Fruit fly (Drosophila melanogaster) whole organism, prepupa: ENCODE results near the gene CG12661.

Experiments used
- CG10631 ChIP-seq: fragments of 200-800 bp; sonication (Bioruptor generic); optimal IDR thresholded peaks from 2 replicates; lab custom pipeline; 2016; ENCODE audit warnings: missing biosample characterization, missing genetic modification characterization
- CG10669 ChIP-seq: fragments of 200-800 bp; sonication (Bioruptor generic); optimal IDR thresholded peaks from 3 replicates; lab custom pipeline; 2018; ENCODE audit warnings: missing biosample characterization, mild to moderate bottlenecking, missing genetic modification characterization, moderate library complexity
- CG11762 ChIP-seq: fragments of 200-800 bp; sonication (Bioruptor generic); optimal IDR thresholded peaks from 3 replicates; lab custom pipeline; 2016; ENCODE audit warnings: missing biosample characterization, missing genetic modification characterization; ENCODE audit not compliant: insufficient read depth
- CG11902 ChIP-seq: fragments of 200-800 bp; sonication (Bioruptor generic); optimal IDR thresholded peaks from 3 replicates; lab custom pipeline; 2016; ENCODE audit warnings: missing biosample characterization, missing genetic modification characterization
- CG15336 ChIP-seq: fragments of 200-800 bp; sonication (Bioruptor generic); IDR thresholded peaks from 2 replicates; pipeline ENCODE4 v1.3.6; 2022; ENCODE audit warnings: missing biosample characterization, missing genetic modification characterization
- CG16779 ChIP-seq: fragments of 200-800 bp; sonication (Bioruptor generic); optimal IDR thresholded peaks from 3 replicates; lab custom pipeline; 2017; ENCODE audit warnings: missing biosample characterization, mild to moderate bottlenecking, missing genetic modification characterization
- CG31627 ChIP-seq: fragments of 200-800 bp; sonication (Bioruptor generic); optimal IDR thresholded peaks from 3 replicates; lab custom pipeline; 2016; ENCODE audit warnings: missing biosample characterization, missing genetic modification characterization
- CG34406 ChIP-seq: fragments of 200-800 bp; sonication (Bioruptor generic); optimal IDR thresholded peaks from 3 replicates; lab custom pipeline; 2016; ENCODE audit warnings: missing biosample characterization, missing genetic modification characterization
- CG3919 ChIP-seq: fragments of 200-800 bp; sonication (Bioruptor generic); optimal IDR thresholded peaks from 3 replicates; lab custom pipeline; 2016; ENCODE audit warnings: missing biosample characterization, missing genetic modification characterization
- CG4318 ChIP-seq: fragments of 200-800 bp; sonication (Bioruptor generic); optimal IDR thresholded peaks from 3 replicates; lab custom pipeline; 2017; ENCODE audit warnings: missing biosample characterization, mild to moderate bottlenecking, missing genetic modification characterization
- CG6163 ChIP-seq: fragments of 200-800 bp; sonication (Bioruptor generic); IDR thresholded peaks from 3 replicates; pipeline ENCODE4 v1.3.6; 2022; ENCODE audit warnings: missing biosample characterization, missing genetic modification characterization
- CG6276 ChIP-seq: fragments of 200-800 bp; sonication (Bioruptor generic); optimal IDR thresholded peaks from 2 replicates; lab custom pipeline; 2017; ENCODE audit warnings: missing biosample characterization, mild to moderate bottlenecking, missing genetic modification characterization
- CG6808 ChIP-seq: fragments of 200-800 bp; sonication (Bioruptor generic); optimal IDR thresholded peaks from 3 replicates; lab custom pipeline; 2017; ENCODE audit warnings: missing biosample characterization, missing genetic modification characterization, mild to moderate bottlenecking, moderate library complexity, missing genetic modification reagents
- CG6854 ChIP-seq: fragments of 200-800 bp; sonication (Bioruptor generic); optimal IDR thresholded peaks from 2 replicates; lab custom pipeline; 2017; ENCODE audit warnings: missing biosample characterization, mild to moderate bottlenecking, missing genetic modification characterization
- CG8119 ChIP-seq: fragments of 200-800 bp; sonication (Bioruptor generic); IDR thresholded peaks from 3 replicates; pipeline ENCODE4 v1.3.6; 2022; ENCODE audit warnings: missing biosample characterization, missing genetic modification characterization
- CG8319 ChIP-seq: fragments of 200-800 bp; sonication (Bioruptor generic); optimal IDR thresholded peaks from 3 replicates; lab custom pipeline; 2016; ENCODE audit warnings: missing biosample characterization, missing genetic modification characterization
- CG9139 ChIP-seq: fragments of 200-800 bp; sonication (Bioruptor generic); optimal IDR thresholded peaks from 3 replicates; lab custom pipeline; 2017; ENCODE audit warnings: missing biosample characterization, mild to moderate bottlenecking, missing genetic modification characterization
- Eip75B ChIP-seq: fragments of 200-800 bp; sonication (Bioruptor generic); optimal IDR thresholded peaks from 3 replicates; lab custom pipeline; 2016; ENCODE audit warnings: missing biosample characterization, missing genetic modification characterization
- Eip78C ChIP-seq: fragments of 200-800 bp; sonication (Bioruptor generic); peaks from one replicate; lab custom pipeline; 2016; ENCODE audit warnings: missing biosample characterization, missing genetic modification characterization
- Eip93F ChIP-seq: fragments of 200-800 bp; sonication (Bioruptor generic); optimal IDR thresholded peaks from 2 replicates; lab custom pipeline; 2016; ENCODE audit warnings: missing biosample characterization, mild to moderate bottlenecking, missing genetic modification characterization
- Ets96B ChIP-seq: fragments of 200-800 bp; optimal IDR thresholded peaks from 2 replicates; lab custom pipeline; 2019; ENCODE audit warnings: missing biosample characterization, mild to moderate bottlenecking, missing genetic modification characterization, moderate library complexity
- Hr39 ChIP-seq: fragments of 200-800 bp; sonication (Bioruptor generic); optimal IDR thresholded peaks from 2 replicates; lab custom pipeline; 2016; ENCODE audit warnings: missing biosample characterization, missing genetic modification characterization
- Hr4 ChIP-seq: fragments of 200-800 bp; sonication (Bioruptor generic); optimal IDR thresholded peaks from 3 replicates; lab custom pipeline; 2016; ENCODE audit warnings: missing biosample characterization, missing genetic modification characterization
- Met ChIP-seq: fragments of 200-800 bp; sonication (Bioruptor generic); optimal IDR thresholded peaks from 3 replicates; lab custom pipeline; 2016; ENCODE audit warnings: missing biosample characterization, missing genetic modification characterization
- OdsH ChIP-seq: fragments of 200-800 bp; sonication (Bioruptor generic); optimal IDR thresholded peaks from 3 replicates; lab custom pipeline; 2016; ENCODE audit warnings: missing biosample characterization, missing genetic modification characterization
- Smox ChIP-seq: fragments of 200-800 bp; sonication (Bioruptor generic); optimal IDR thresholded peaks from 3 replicates; lab custom pipeline; 2016; ENCODE audit warnings: missing biosample characterization, missing genetic modification characterization
- Sox102F ChIP-seq: fragments of 200-800 bp; sonication (Bioruptor generic); optimal IDR thresholded peaks from 2 replicates; lab custom pipeline; 2016; ENCODE audit warnings: missing biosample characterization, mild to moderate bottlenecking, missing genetic modification characterization
- Sox14 ChIP-seq: fragments of 200-800 bp; sonication (Bioruptor generic); optimal IDR thresholded peaks from 3 replicates; lab custom pipeline; 2016; ENCODE audit warnings: missing biosample characterization, missing genetic modification characterization
- Sox15 ChIP-seq: fragments of 200-800 bp; sonication (Bioruptor generic); optimal IDR thresholded peaks from 3 replicates; lab custom pipeline; 2016; ENCODE audit warnings: missing biosample characterization, missing genetic modification characterization
- achi ChIP-seq: fragments of 200-800 bp; sonication (Bioruptor generic); optimal IDR thresholded peaks from 3 replicates; lab custom pipeline; 2016; ENCODE audit warnings: missing biosample characterization, missing genetic modification characterization
- acj6 ChIP-seq: fragments of 200-800 bp; sonication (Bioruptor generic); optimal IDR thresholded peaks from 3 replicates; lab custom pipeline; 2016; ENCODE audit warnings: missing biosample characterization, missing genetic modification characterization
- cyc ChIP-seq: fragments of 200-800 bp; sonication (Bioruptor generic); optimal IDR thresholded peaks from 3 replicates; lab custom pipeline; 2016; ENCODE audit warnings: missing biosample characterization, missing genetic modification characterization
- eg ChIP-seq: fragments of 200-800 bp; sonication (Bioruptor generic); IDR thresholded peaks from 3 replicates; pipeline ENCODE4 v1.3.6; 2022; ENCODE audit warnings: missing biosample characterization, missing genetic modification characterization
- esn ChIP-seq: fragments of 200-800 bp; sonication (Bioruptor generic); optimal IDR thresholded peaks from 2 replicates; lab custom pipeline; 2016; ENCODE audit warnings: missing biosample characterization, mild to moderate bottlenecking, missing genetic modification characterization, moderate library complexity
- fkh ChIP-seq: fragments of 200-800 bp; sonication (Bioruptor generic); optimal IDR thresholded peaks from 3 replicates; lab custom pipeline; 2017; ENCODE audit warnings: missing biosample characterization, mild to moderate bottlenecking, missing genetic modification characterization, moderate library complexity
- lz ChIP-seq: fragments of 200-800 bp; sonication (Bioruptor generic); optimal IDR thresholded peaks from 3 replicates; lab custom pipeline; 2016; ENCODE audit warnings: missing biosample characterization, missing genetic modification characterization
- pdm3 ChIP-seq: fragments of 200-800 bp; sonication (Bioruptor generic); optimal IDR thresholded peaks from 3 replicates; lab custom pipeline; 2016; ENCODE audit warnings: missing biosample characterization, missing genetic modification characterization
- salr ChIP-seq, 2 experiments: fragments of 200-800 bp; sonication (Bioruptor generic); optimal IDR thresholded peaks; 3 replicates each; lab custom pipeline; 2016 to 2018; ENCODE audit warnings: missing biosample characterization in 2 of 2, missing genetic modification characterization in 2 of 2, mild to moderate bottlenecking in 1 of 2
- spab ChIP-seq: fragments of 200-800 bp; sonication (Bioruptor generic); optimal IDR thresholded peaks from 2 replicates; lab custom pipeline; 2017; ENCODE audit warnings: missing biosample characterization, mild to moderate bottlenecking, missing genetic modification characterization, missing genetic modification reagents
- ss ChIP-seq, 2 experiments: fragments of 200-800 bp; sonication (Bioruptor generic); optimal IDR thresholded peaks; 2 replicates in 1 of 2; 3 replicates in 1 of 2; lab custom pipeline; 2017 to 2018; ENCODE audit warnings: mild to moderate bottlenecking in 2 of 2, missing biosample characterization in 2 of 2, missing genetic modification characterization in 2 of 2, moderate library complexity in 1 of 2
- svp ChIP-seq: fragments of 200-800 bp; sonication (Bioruptor generic); peaks from one replicate; lab custom pipeline; 2016; ENCODE audit warnings: missing biosample characterization, missing genetic modification characterization
- topi ChIP-seq: fragments of 200-800 bp; sonication (Bioruptor generic); optimal IDR thresholded peaks from 3 replicates; lab custom pipeline; 2016; ENCODE audit warnings: missing biosample characterization, missing genetic modification characterization
- vri ChIP-seq: fragments of 200-800 bp; sonication (Bioruptor generic); optimal IDR thresholded peaks from 3 replicates; lab custom pipeline; 2016; ENCODE audit warnings: missing biosample characterization, mild to moderate bottlenecking, missing genetic modification characterization

CG12661 gene

DNA sequence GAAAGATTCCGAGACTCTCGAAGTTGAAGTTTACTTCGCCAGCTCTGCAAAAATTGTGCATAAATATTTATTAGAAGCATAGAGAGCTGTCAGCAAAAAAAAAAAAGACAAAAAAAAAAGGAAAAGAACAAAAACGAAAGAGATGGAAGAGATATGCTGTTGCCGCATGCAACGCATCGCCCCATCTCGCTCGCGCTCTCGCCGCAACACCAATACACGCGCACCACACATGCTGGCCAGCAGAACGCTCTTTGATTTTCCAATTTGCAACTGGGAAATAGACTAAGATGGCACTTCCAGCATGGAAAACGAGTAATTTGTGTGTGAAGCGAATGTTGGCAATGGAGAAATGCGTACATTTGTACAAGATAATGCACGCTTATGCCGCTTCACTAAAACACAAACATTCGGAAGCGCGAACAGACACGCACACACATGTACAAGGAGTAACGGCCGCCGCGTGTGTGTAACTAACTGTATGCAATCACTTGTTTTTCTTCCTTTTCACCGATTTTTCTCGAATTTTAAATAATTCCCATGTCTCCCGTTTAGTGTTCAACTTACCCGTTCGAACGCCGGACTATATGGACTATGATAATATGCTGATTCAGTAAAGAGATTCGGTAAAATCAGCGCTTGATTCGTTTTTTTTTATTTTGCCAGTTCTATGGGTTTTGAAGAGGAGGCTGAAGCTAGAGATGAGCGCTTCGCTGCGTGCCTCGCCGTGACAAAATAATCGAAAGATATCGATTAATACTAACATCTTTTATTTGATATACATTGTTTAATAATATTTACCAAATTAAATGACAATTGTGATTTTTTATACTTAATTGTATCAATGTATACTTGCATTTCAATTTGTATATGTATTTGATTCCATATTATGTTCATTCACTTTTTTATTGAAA lies 17.7 kb downstream of the CG12661 start:
- TF ChIP-seq OdsH (GFP tag; lab: Kevin White, UChicago) (no peak), Eip78C (GFP tag; lab: Kevin White, UChicago) (peak; percentile 30), pdm3 (GFP tag; lab: Kevin White, UChicago) (no peak), fkh (peak; percentile 62), topi (GFP tag; lab: Kevin White, UChicago) (peak; percentile 18), ss (GFP tag; optimal IDR thresholded peaks at IDR 0.05; lab: Kevin White, UChicago) (peak; percentile 25 to 35), Sox15 (GFP tag; lab: Kevin White, UChicago) (no peak), CG10669 (GFP tag; lab: Kevin White, UChicago) (no peak), CG6276 (GFP tag; lab: Kevin White, UChicago) (peak; percentile 18), vri (GFP tag; lab: Kevin White, UChicago) (no peak), CG15336 (GFP tag; lab: Robert Waterston, UW) (no peak), esn (GFP tag; lab: Kevin White, UChicago) (peak; percentile 6), eg (GFP tag; lab: Robert Waterston, UW) (0 out of 3 replicates have a peak, but pooled peaks have one; percentile 27), CG6808 (peak; percentile 16)

DNA sequence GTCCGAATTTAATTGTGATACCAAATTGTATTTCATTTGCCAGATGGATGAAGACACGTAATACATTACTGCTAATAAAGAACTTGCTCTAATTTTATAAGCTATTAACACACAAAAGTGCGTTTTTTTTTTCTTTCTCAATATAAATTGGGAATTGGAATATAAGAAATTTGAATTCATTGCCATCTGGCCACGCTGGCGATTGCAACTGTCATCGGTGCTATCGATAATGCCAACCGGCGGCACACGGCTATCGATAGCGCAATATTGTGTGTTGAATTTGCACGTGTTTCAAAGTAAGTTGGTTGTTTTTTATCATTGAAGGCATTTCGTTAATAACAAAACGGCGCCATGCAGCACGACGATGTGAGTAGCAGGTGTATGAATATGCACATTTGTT lies 22.0 kb downstream of the CG12661 start, which contains the start of gene Rbm13:
TSS of gene Rbm13 (plus strand) at position 253 of the 400 bp plus-strand sequence.
- TF ChIP-seq CG11762 (GFP tag; lab: Kevin White, UChicago) (no peak), Eip75B (no peak), svp (GFP tag; lab: Kevin White, UChicago) (no peak), CG9139 (GFP tag; lab: Kevin White, UChicago) (no peak), OdsH (GFP tag; lab: Kevin White, UChicago) (no peak), Sox14 (GFP tag; lab: Kevin White, UChicago) (no peak), CG15336 (GFP tag; lab: Robert Waterston, UW) (no peak), topi (GFP tag; lab: Kevin White, UChicago) (no peak), Ets96B (tag; lab: Kevin White, UChicago) (no peak), CG8319 (GFP tag; lab: Kevin White, UChicago) (no peak), eg (GFP tag; lab: Robert Waterston, UW) (no peak), Sox15 (GFP tag; lab: Kevin White, UChicago) (no peak), Eip93F (GFP tag; lab: Kevin White, UChicago) (no peak), ss (GFP tag; optimal IDR thresholded peaks at IDR 0.05; lab: Kevin White, UChicago) (no peak)

DNA sequence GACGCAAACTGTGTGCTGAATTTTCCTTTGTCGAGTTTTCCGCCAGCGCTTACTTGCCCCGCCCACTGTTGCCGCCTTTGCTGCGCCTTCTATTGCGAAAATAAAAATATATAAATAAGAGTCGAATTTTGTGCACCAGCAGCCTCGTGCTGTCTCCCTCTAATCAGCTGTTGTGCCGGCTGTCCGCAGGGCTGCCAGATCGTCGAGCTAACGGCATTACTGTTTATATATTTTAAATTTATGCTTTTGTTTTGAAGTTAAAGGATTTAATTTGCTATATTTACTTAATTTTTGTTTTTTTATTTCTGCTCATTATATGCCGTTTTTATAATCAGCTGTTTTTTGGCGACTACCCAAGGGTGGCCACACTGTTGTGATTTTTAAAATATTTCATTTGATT lies 23.4 kb downstream of the CG12661 start, which contains the start of gene Uros1:
TSS of gene Uros1 (minus strand) at position 171 of the 400 bp plus-strand sequence.
- TF ChIP-seq salr (GFP tag; optimal IDR thresholded peaks at IDR 0.05; lab: Kevin White, UChicago), result no peak
- no peak for TF ChIP-seq CG16779 (tag; lab: Kevin White, UChicago)
- no peak for TF ChIP-seq spab (GFP tag; lab: Kevin White, UChicago)
- peak; percentile 67 for TF ChIP-seq svp (GFP tag; lab: Kevin White, UChicago)
- peak; percentile 51; the same call in 2 of the 3 replicates for TF ChIP-seq CG6163 (GFP tag; lab: Robert Waterston, UW)
- TF ChIP-seq eg (GFP tag; lab: Robert Waterston, UW), result peak; percentile 62
- TF ChIP-seq CG6854 (GFP tag; lab: Kevin White, UChicago), result no peak
- TF ChIP-seq lz (GFP tag; lab: Kevin White, UChicago), result peak; percentile 46
- TF ChIP-seq Sox102F (GFP tag; lab: Kevin White, UChicago), result peak; percentile 4
- TF ChIP-seq Eip78C (GFP tag; lab: Kevin White, UChicago), result no peak
- peak; percentile 3 for TF ChIP-seq cyc
- TF ChIP-seq Sox14 (GFP tag; lab: Kevin White, UChicago), result peak; percentile 33
- TF ChIP-seq pdm3 (GFP tag; lab: Kevin White, UChicago), result peak; percentile 39
- TF ChIP-seq Hr4 (GFP tag; lab: Kevin White, UChicago), result peak; percentile 53
- TF ChIP-seq topi (GFP tag; lab: Kevin White, UChicago), result peak; percentile 33
- TF ChIP-seq CG9139 (GFP tag; lab: Kevin White, UChicago), result no peak
- TF ChIP-seq CG8119 (GFP tag; lab: Robert Waterston, UW), result no peak
- TF ChIP-seq CG34406 (GFP tag; lab: Kevin White, UChicago), result no peak
- peak; percentile 13 for TF ChIP-seq Hr39 (GFP tag; lab: Kevin White, UChicago)
- TF ChIP-seq acj6 (GFP tag; lab: Kevin White, UChicago), result peak; percentile 25
- TF ChIP-seq CG11762 (GFP tag; lab: Kevin White, UChicago), result no peak
- no peak for TF ChIP-seq CG4318 (GFP tag; lab: Kevin White, UChicago)
- peak; percentile 20 for TF ChIP-seq CG10631
- TF ChIP-seq Smox, result peak; percentile 36
- TF ChIP-seq CG11902, result no peak
- peak; percentile 28 for TF ChIP-seq Met (GFP tag; lab: Kevin White, UChicago)
- TF ChIP-seq achi (GFP tag; lab: Kevin White, UChicago), result peak; percentile 22
- peak; percentile 33 for TF ChIP-seq esn (GFP tag; lab: Kevin White, UChicago)
- peak; percentile 19 for TF ChIP-seq CG31627 (GFP tag; lab: Kevin White, UChicago)
- TF ChIP-seq CG3919 (GFP tag; lab: Kevin White, UChicago), result peak; percentile 11
